Fruit fly (Drosophila melanogaster) whole organism, embryonic: ENCODE data around the gene CG4957.

Source experiments
- Asciz ChIP-seq: fragments of 200-800 bp; sonication (Bioruptor generic); optimal IDR thresholded peaks from 2 replicates; lab custom pipeline; 2017; ENCODE audit warnings: missing biosample characterization, mild to moderate bottlenecking, missing genetic modification characterization, missing genetic modification reagents
- Blimp-1 ChIP-seq: fragments of 200-800 bp; sonication (Bioruptor generic); optimal IDR thresholded peaks from 3 replicates; lab custom pipeline; 2018; ENCODE audit warnings: missing biosample characterization, missing genetic modification characterization, mild to moderate bottlenecking, moderate library complexity, missing genetic modification reagents
- CG10147 ChIP-seq: fragments of 200-800 bp; sonication (Bioruptor generic); optimal IDR thresholded peaks from 2 replicates; lab custom pipeline; 2019; ENCODE audit warnings: missing biosample characterization, mild to moderate bottlenecking, missing genetic modification characterization, moderate library complexity
- CG10979 ChIP-seq: fragments of 200-800 bp; sonication (Bioruptor generic); optimal IDR thresholded peaks from 2 replicates; lab custom pipeline; 2018; ENCODE audit warnings: missing biosample characterization, mild to moderate bottlenecking, missing genetic modification characterization, moderate library complexity
- CG12219 ChIP-seq: fragments of 200-800 bp; sonication (Bioruptor generic); optimal IDR thresholded peaks from 3 replicates; lab custom pipeline; 2018; ENCODE audit warnings: missing biosample characterization, mild to moderate bottlenecking, missing genetic modification characterization
- CG1233 ChIP-seq: fragments of 200-800 bp; sonication (Bioruptor generic); optimal IDR thresholded peaks from 4 replicates; lab custom pipeline; 2018; ENCODE audit warnings: missing biosample characterization, mild to moderate bottlenecking, missing genetic modification characterization
- CG13424 ChIP-seq: fragments of 200-800 bp; sonication (Bioruptor generic); optimal IDR thresholded peaks from 2 replicates; lab custom pipeline; 2019; ENCODE audit warnings: missing biosample characterization, mild to moderate bottlenecking, missing genetic modification characterization, moderate library complexity
- CG1529 ChIP-seq: fragments of 200-800 bp; sonication (Bioruptor generic); optimal IDR thresholded peaks from 3 replicates; lab custom pipeline; 2018; ENCODE audit warnings: missing biosample characterization, missing genetic modification characterization
- CG15514 ChIP-seq: fragments of 200-800 bp; sonication (Bioruptor generic); optimal IDR thresholded peaks from 3 replicates; lab custom pipeline; 2017; ENCODE audit warnings: missing biosample characterization, missing genetic modification characterization, mild to moderate bottlenecking, moderate library complexity, missing genetic modification reagents
- CG17612 ChIP-seq: fragments of 200-800 bp; sonication (Bioruptor generic); IDR thresholded peaks from 2 replicates; pipeline ENCODE4 v1.3.6; 2022; ENCODE audit warnings: missing biosample characterization, missing genetic modification characterization
- CG2199 ChIP-seq: fragments of 200-800 bp; sonication (Bioruptor generic); IDR thresholded peaks from 3 replicates; pipeline ENCODE4 v1.3.6; 2022; ENCODE audit warnings: missing biosample characterization, missing genetic modification characterization
- CG34422 ChIP-seq: fragments of 200-800 bp; sonication (Bioruptor generic); IDR thresholded peaks from 3 replicates; pipeline ENCODE4 v1.3.6; 2022; ENCODE audit warnings: missing biosample characterization, missing genetic modification characterization
- CG3847 ChIP-seq: fragments of 200-800 bp; sonication (Bioruptor generic); IDR thresholded peaks from 2 replicates; pipeline ENCODE4 v1.3.6; 2022; ENCODE audit warnings: missing biosample characterization, missing genetic modification characterization
- CG5180 ChIP-seq: fragments of 200-800 bp; sonication (Bioruptor generic); optimal IDR thresholded peaks from 3 replicates; lab custom pipeline; 2017; ENCODE audit warnings: missing biosample characterization, missing genetic modification characterization, mild to moderate bottlenecking, moderate library complexity, missing genetic modification reagents
- CG6683 ChIP-seq: fragments of 200-800 bp; sonication (Bioruptor generic); optimal IDR thresholded peaks from 2 replicates; lab custom pipeline; 2017; ENCODE audit warnings: missing biosample characterization, mild to moderate bottlenecking, missing genetic modification characterization, missing genetic modification reagents
- CG8924 ChIP-seq: fragments of 200-800 bp; optimal IDR thresholded peaks from 3 replicates; lab custom pipeline; 2019; ENCODE audit warnings: missing biosample characterization, mild to moderate bottlenecking, missing genetic modification characterization, moderate library complexity
- Dad ChIP-seq: fragments of 200-800 bp; sonication (Bioruptor generic); optimal IDR thresholded peaks from 3 replicates; lab custom pipeline; 2016; ENCODE audit warnings: missing biosample characterization, missing genetic modification characterization
- Dbx ChIP-seq: fragments of 200-800 bp; sonication (Bioruptor generic); IDR thresholded peaks from 3 replicates; pipeline ENCODE4 v1.3.6; 2022; ENCODE audit warnings: missing biosample characterization, missing genetic modification characterization
- Dek ChIP-seq: fragments of 200-800 bp; sonication (Bioruptor generic); optimal IDR thresholded peaks from 3 replicates; lab custom pipeline; 2019; ENCODE audit warnings: missing biosample characterization, mild to moderate bottlenecking, missing genetic modification characterization, moderate library complexity
- HLH54F ChIP-seq: fragments of 200-800 bp; sonication (Bioruptor generic); optimal IDR thresholded peaks from 3 replicates; lab custom pipeline; 2016; ENCODE audit warnings: missing biosample characterization, missing genetic modification characterization
- HLHmδ ChIP-seq: fragments of 200-800 bp; sonication (Bioruptor generic); optimal IDR thresholded peaks from 2 replicates; lab custom pipeline; 2018; ENCODE audit warnings: missing biosample characterization, mild to moderate bottlenecking, missing genetic modification characterization, moderate library complexity
- Jarid2 ChIP-seq: fragments of 200-800 bp; sonication (Bioruptor generic); optimal IDR thresholded peaks from 3 replicates; lab custom pipeline; 2017; ENCODE audit warnings: mild to moderate bottlenecking, missing biosample characterization, missing genetic modification reagents, missing genetic modification characterization
- MTF-1 ChIP-seq: fragments of 200-800 bp; sonication (Bioruptor generic); optimal IDR thresholded peaks from 2 replicates; lab custom pipeline; 2018; ENCODE audit warnings: missing biosample characterization, mild to moderate bottlenecking, missing genetic modification characterization, borderline replicate concordance
- Nf-YB ChIP-seq: fragments of 200-800 bp; sonication (Bioruptor generic); optimal IDR thresholded peaks from 3 replicates; lab custom pipeline; 2019; ENCODE audit warnings: missing biosample characterization, mild to moderate bottlenecking, missing genetic modification characterization, moderate library complexity
- Nf-YC ChIP-seq: fragments of 200-800 bp; optimal IDR thresholded peaks from 3 replicates; lab custom pipeline; 2019; ENCODE audit warnings: missing biosample characterization, mild to moderate bottlenecking, missing genetic modification characterization, moderate library complexity
- Sry-β ChIP-seq: fragments of 200-800 bp; sonication (Bioruptor generic); optimal IDR thresholded peaks from 2 replicates; lab custom pipeline; 2018; ENCODE audit warnings: missing biosample characterization, mild to moderate bottlenecking, missing genetic modification characterization, moderate library complexity
- YL-1 ChIP-seq: fragments of 200-800 bp; sonication (Bioruptor generic); optimal IDR thresholded peaks from 3 replicates; lab custom pipeline; 2017; ENCODE audit warnings: missing biosample characterization, mild to moderate bottlenecking, missing genetic modification characterization
- ab ChIP-seq: fragments of 200-800 bp; sonication (Bioruptor generic); optimal IDR thresholded peaks from 2 replicates; lab custom pipeline; 2016; ENCODE audit warnings: missing biosample characterization, missing genetic modification characterization
- ato ChIP-seq: fragments of 200-800 bp; sonication (Bioruptor generic); IDR thresholded peaks from 2 replicates; pipeline ENCODE4 v1.3.6; 2022; ENCODE audit warnings: missing biosample characterization, missing genetic modification characterization; ENCODE audit not compliant: partially characterized antibody
- danr ChIP-seq: fragments of 200-800 bp; sonication (Bioruptor generic); IDR thresholded peaks from 2 replicates; pipeline ENCODE4 v1.3.6; 2022; ENCODE audit warnings: missing biosample characterization, missing genetic modification characterization
- fd96Cb ChIP-seq: fragments of 200-800 bp; sonication (Bioruptor generic); optimal IDR thresholded peaks from 2 replicates; lab custom pipeline; 2018; ENCODE audit warnings: missing biosample characterization, mild to moderate bottlenecking, missing genetic modification characterization, moderate library complexity
- fu2 ChIP-seq: fragments of 200-800 bp; sonication (Bioruptor generic); optimal IDR thresholded peaks from 2 replicates; lab custom pipeline; 2016; ENCODE audit warnings: missing biosample characterization, missing genetic modification characterization
- jumu ChIP-seq: fragments of 200-800 bp; sonication (Bioruptor generic); optimal IDR thresholded peaks from 3 replicates; lab custom pipeline; 2016; ENCODE audit warnings: missing biosample characterization, missing genetic modification characterization
- mirr ChIP-seq: fragments of 200-800 bp; sonication (Bioruptor generic); optimal IDR thresholded peaks from 3 replicates; lab custom pipeline; 2018; ENCODE audit warnings: missing biosample characterization, mild to moderate bottlenecking, missing genetic modification characterization
- nerfin-1 ChIP-seq: fragments of 200-800 bp; sonication (Bioruptor generic); optimal IDR thresholded peaks from 3 replicates; lab custom pipeline; 2019; ENCODE audit warnings: missing biosample characterization, mild to moderate bottlenecking, missing genetic modification characterization, moderate library complexity
- pita ChIP-seq: fragments of 200-800 bp; sonication (Bioruptor generic); optimal IDR thresholded peaks from 2 replicates; lab custom pipeline; 2017; ENCODE audit warnings: missing biosample characterization, mild to moderate bottlenecking, missing genetic modification characterization
- scrt ChIP-seq: fragments of 200-800 bp; sonication (Bioruptor generic); optimal IDR thresholded peaks from 2 replicates; lab custom pipeline; 2018; ENCODE audit warnings: missing biosample characterization, mild to moderate bottlenecking, missing genetic modification characterization, moderate library complexity
- unpg ChIP-seq: fragments of 200-800 bp; sonication (Bioruptor generic); optimal IDR thresholded peaks from 3 replicates; lab custom pipeline; 2018; ENCODE audit warnings: missing biosample characterization, mild to moderate bottlenecking, missing genetic modification characterization, moderate library complexity
- vfl ChIP-seq: fragments of 200-800 bp; sonication (Bioruptor generic); optimal IDR thresholded peaks from 2 replicates; lab custom pipeline; 2016; ENCODE audit warnings: missing biosample characterization, missing genetic modification characterization

Gene CG4957

DNA sequence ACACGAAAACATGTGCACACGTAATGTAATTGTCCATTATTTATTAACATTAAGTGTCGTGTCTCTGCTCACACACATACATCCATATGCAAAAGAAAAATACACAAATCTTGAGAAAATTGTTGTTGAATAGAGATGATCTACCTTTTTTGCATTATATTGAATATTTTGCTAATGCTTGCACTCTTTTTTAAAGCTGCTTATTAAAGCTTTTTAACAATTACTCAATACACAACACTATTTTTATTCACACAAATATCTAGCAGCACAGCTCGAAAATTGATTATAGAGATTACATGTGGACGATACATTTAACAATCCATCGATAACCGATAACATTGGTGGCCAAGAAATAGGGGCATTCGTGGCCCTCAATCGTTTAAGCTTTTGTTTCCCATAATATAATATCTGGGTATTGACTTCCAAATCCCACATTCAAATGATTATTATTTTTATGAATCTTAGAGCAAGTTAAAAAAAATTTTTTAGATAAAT lies 23.4 kb downstream of the CG4957 start, which contains the start of gene Ufd4 (continued):
- TF ChIP-seq YL-1 = peak; percentile 37
- no peak for TF ChIP-seq ab (GFP tag; lab: Kevin White, UChicago)
- peak; percentile 46 for TF ChIP-seq CG1233 (GFP tag; lab: Kevin White, UChicago)
- TF ChIP-seq CG8924 (tag; lab: Kevin White, UChicago) = peak; percentile 65
- no peak for TF ChIP-seq pita
- no peak; the same call in 1 of the 2 replicates for TF ChIP-seq ato (GFP tag; lab: Robert Waterston, UW)
- no peak for TF ChIP-seq CG17612 (GFP tag; lab: Robert Waterston, UW)
- TF ChIP-seq CG13424 = peak; percentile 73
- TF ChIP-seq CG3847 = no peak
- no peak for TF ChIP-seq unpg (GFP tag; lab: Kevin White, UChicago)
- peak; percentile 15 for TF ChIP-seq Sry-β (GFP tag; lab: Kevin White, UChicago)
- TF ChIP-seq CG1529 (GFP tag; lab: Kevin White, UChicago) = no peak
- TF ChIP-seq jumu = peak; percentile 36
- no peak for TF ChIP-seq mirr (GFP tag; lab: Kevin White, UChicago)
- TF ChIP-seq CG10979 = peak; percentile 64
- TF ChIP-seq MTF-1 (GFP tag; lab: Kevin White, UChicago) = no peak
- no peak for TF ChIP-seq HLHmδ (GFP tag; lab: Kevin White, UChicago)
- TF ChIP-seq CG15514 (GFP tag; lab: Kevin White, UChicago) = no peak
- TF ChIP-seq Dad (GFP tag; lab: Kevin White, UChicago) = peak; percentile 54
- peak; percentile 46 for TF ChIP-seq vfl
- TF ChIP-seq CG12219 (GFP tag; lab: Kevin White, UChicago) = no peak
- peak; percentile 68; the same call in 1 of the 3 replicates for TF ChIP-seq Dbx (GFP tag; lab: Robert Waterston, UW)
- no peak for TF ChIP-seq CG34422 (GFP tag; lab: Robert Waterston, UW)
- peak; percentile 56 for TF ChIP-seq fd96Cb (tag; lab: Kevin White, UChicago)
- TF ChIP-seq CG6683 (GFP tag; lab: Kevin White, UChicago) = peak; percentile 24
- 0 out of 3 replicates have a peak, but pooled peaks have one; percentile 7 for TF ChIP-seq CG2199 (GFP tag; lab: Robert Waterston, UW)
- no peak for TF ChIP-seq nerfin-1 (tag; lab: Kevin White, UChicago)
- peak; percentile 40 for TF ChIP-seq fu2 (GFP tag; lab: Kevin White, UChicago)
- TF ChIP-seq Asciz (GFP tag; lab: Kevin White, UChicago) = no peak
- TF ChIP-seq HLH54F (GFP tag; lab: Kevin White, UChicago) = peak; percentile 63
- no peak for TF ChIP-seq CG10147 (GFP tag; lab: Kevin White, UChicago)
- no peak for TF ChIP-seq scrt (GFP tag; lab: Kevin White, UChicago)
- TF ChIP-seq, all 482 proteins: peak for 187

DNA sequence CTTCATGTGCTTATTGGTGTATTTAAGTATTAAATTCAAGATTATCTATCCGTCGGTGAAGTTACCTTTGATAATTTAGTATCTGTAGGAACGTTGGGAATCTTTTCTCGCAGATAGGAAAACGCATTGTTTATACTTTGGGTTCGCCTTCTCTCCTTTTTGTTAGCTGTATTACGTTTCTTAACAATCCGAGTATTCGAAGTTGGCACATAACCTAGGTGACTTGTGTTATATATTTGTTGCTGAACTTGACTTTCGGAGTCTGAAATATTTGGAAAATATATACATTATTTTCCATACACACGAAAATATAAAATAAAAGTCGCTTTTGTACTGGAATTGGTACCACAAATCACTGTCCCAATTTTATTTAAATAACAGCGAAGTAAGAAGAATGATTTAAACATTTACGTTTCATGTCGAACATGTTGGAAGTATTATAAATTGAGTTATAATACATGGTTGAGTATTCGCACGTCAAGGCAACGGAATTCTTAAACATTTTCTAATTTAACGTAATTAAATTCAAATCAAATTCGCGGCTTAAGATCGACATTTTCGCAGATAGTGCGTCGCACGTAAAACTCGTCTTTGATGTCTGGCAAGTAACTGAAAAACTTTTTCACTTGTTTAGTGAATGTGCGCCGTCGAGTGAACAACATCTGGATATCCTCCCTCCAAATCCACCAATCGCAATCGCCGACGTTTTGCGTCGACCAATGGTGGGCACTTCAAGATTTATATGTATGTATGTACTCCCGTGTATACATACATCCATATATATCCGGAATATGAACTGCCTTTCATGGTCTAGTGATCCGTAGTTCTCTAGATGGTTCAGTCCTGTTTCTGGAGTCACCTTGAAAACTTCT lies 26.4 kb downstream of the CG4957 start, which contains the start of gene Hand:
Gene Hand, minus strand, starts transcription at position 588 of the 872 bp plus-strand sequence.
- no peak for TF ChIP-seq danr (GFP tag; lab: Robert Waterston, UW)
- peak; percentile 17 for TF ChIP-seq Jarid2 (GFP tag; lab: Kevin White, UChicago)
- no peak for TF ChIP-seq Dek (tag; lab: Kevin White, UChicago)
- peak; percentile 41 for TF ChIP-seq CG5180 (GFP tag; lab: Kevin White, UChicago)
- peak; percentile 96 for TF ChIP-seq Nf-YC (tag; lab: Kevin White, UChicago)
- no peak for TF ChIP-seq Dad (GFP tag; lab: Kevin White, UChicago)
- TF ChIP-seq Nf-YB (GFP tag; lab: Kevin White, UChicago) = peak; percentile 95
- TF ChIP-seq Blimp-1 (GFP tag; lab: Kevin White, UChicago) = no peak
- 0 out of 3 replicates have a peak, but pooled peaks have one; percentile 51 for TF ChIP-seq CG2199 (GFP tag; lab: Robert Waterston, UW)
